Worm (Caenorhabditis elegans): Measurements from ENCODE around the gene F11C1.9.
A peak's percentile ranks its signal among the peaks of the same experiment; 100 is the strongest.

Gene F11C1.9

DNA sequence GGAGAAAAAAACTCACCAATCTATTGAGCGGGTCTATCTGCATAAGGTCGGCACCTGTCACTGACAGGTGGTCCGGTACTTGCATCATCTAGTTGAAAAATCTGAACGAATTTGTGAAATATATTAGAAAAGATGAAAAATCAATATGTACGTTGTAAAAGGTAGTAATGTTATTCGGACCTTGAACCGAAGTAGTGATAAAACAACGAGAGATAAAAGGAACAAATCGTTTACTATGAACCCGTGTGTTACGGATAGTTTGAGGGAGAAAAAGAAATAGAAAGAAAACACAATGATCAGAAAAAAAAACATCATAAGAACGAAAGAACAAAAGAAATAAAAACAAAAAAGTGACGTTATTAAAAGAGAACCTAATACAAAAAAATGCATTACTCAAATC is 9.8 kb upstream of the F11C1.9 start, which contains the start of gene mff-1:
TSS of gene mff-1 (minus strand) at position 101 of the 400 bp plus-strand sequence.
- TF ChIP-seq F10B5.3 (tag; optimal IDR thresholded peaks at IDR 0.05) (no peak), nhr-25 (tag; optimal IDR thresholded peaks at IDR 0.05; ENCODE audit: borderline replicate concordance, insufficient read depth) (no peak), jun-1 (tag; optimal IDR thresholded peaks at IDR 0.05) (no peak), gei-8 (GFP tag; optimal IDR thresholded peaks at IDR 0.05) (no peak), R02D3.7 (tag; optimal IDR thresholded peaks at IDR 0.05) (no peak), ama-1 (optimal IDR thresholded peaks at IDR 0.05) (no peak), spr-1 (tag; optimal IDR thresholded peaks at IDR 0.05) (no peak), ceh-20 (GFP tag; IDR thresholded peaks at IDR 0.05) (no peak), D1046.2 (GFP tag; IDR thresholded peaks at IDR 0.05) (no peak)

DNA sequence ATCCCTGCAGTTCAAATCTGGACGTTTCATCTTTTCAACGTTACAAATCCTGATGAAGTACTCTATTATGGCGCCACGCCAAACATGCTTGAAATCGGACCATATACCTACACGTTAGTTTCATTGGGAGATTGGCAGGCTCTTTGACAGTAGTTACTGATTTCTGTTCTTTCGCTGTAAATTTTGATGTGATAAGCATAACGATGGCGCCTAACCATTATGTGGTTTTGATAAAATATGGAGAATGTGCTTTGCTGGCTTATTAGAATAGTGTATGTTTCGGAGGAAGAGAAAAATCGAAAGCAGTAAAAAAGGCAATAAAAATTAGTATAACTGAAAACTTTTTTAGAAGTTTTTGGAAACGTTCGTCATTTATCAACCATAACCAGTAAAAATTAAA is 5.4 kb upstream of the F11C1.9 start:
- TF ChIP-seq attf-4 (tag; optimal IDR thresholded peaks at IDR 0.05) = no peak
- TF ChIP-seq zip-11 (GFP tag; IDR thresholded peaks at IDR 0.05) = no peak
- no peak for TF ChIP-seq zip-2 (tag; optimal IDR thresholded peaks at IDR 0.05)
- no peak for TF ChIP-seq Y105C5A.15 (GFP tag; IDR thresholded peaks at IDR 0.05)
- no peak for TF ChIP-seq madf-5 (GFP tag; IDR thresholded peaks at IDR 0.05)
- TF ChIP-seq T26A8.4 (GFP tag; IDR thresholded peaks at IDR 0.05) = no peak
- no peak for TF ChIP-seq aly-2 (tag; optimal IDR thresholded peaks at IDR 0.05)
- no peak for TF ChIP-seq F49E8.2 (tag; optimal IDR thresholded peaks at IDR 0.05; ENCODE audit: borderline replicate concordance)
- TF ChIP-seq mxl-2 (GFP tag; conservative IDR thresholded peaks at IDR 0.05) = no peak
- TF ChIP-seq madf-9 (GFP tag; conservative IDR thresholded peaks at IDR 0.05) = no peak
- peak; percentile 88; the same call in 1 of the 2 replicates for TF ChIP-seq tra-1 (GFP tag; IDR thresholded peaks at IDR 0.05)
- TF ChIP-seq egl-43 (GFP tag; IDR thresholded peaks at IDR 0.05) = no peak
- no peak for TF ChIP-seq aha-1 (tag)
- TF ChIP-seq fos-1 (tag; optimal IDR thresholded peaks at IDR 0.05) = no peak
- TF ChIP-seq ZK337.2 (GFP tag; IDR thresholded peaks at IDR 0.05) = no peak
- no peak for TF ChIP-seq nhr-25 (tag; optimal IDR thresholded peaks at IDR 0.05; ENCODE audit: borderline replicate concordance, insufficient read depth)
- TF ChIP-seq ZK546.5 (tag; optimal IDR thresholded peaks at IDR 0.05) = no peak
- no peak for TF ChIP-seq ceh-82 (tag; optimal IDR thresholded peaks at IDR 0.05)
- no peak for TF ChIP-seq F44E2.7 (GFP tag; IDR thresholded peaks at IDR 0.05)
- TF ChIP-seq daf-12 (tag; optimal IDR thresholded peaks at IDR 0.05) = no peak
- no peak for TF ChIP-seq nhr-102 (tag; optimal IDR thresholded peaks at IDR 0.05)
- no peak for TF ChIP-seq egl-27 (tag; optimal IDR thresholded peaks at IDR 0.05)
- TF ChIP-seq nhr-237 (tag; optimal IDR thresholded peaks at IDR 0.05) = no peak
- no peak for TF ChIP-seq ceh-62 (tag; optimal IDR thresholded peaks at IDR 0.05)
- TF ChIP-seq nhr-11 (tag; optimal IDR thresholded peaks at IDR 0.05) = no peak
- TF ChIP-seq Y48G9A.11 (GFP tag; IDR thresholded peaks at IDR 0.05) = no peak
- TF ChIP-seq T20F7.1 (GFP tag; optimal IDR thresholded peaks at IDR 0.05) = no peak
- no peak for TF ChIP-seq jun-1 (tag; optimal IDR thresholded peaks at IDR 0.05)
- TF ChIP-seq hmg-1.1 (GFP tag; IDR thresholded peaks at IDR 0.05) = no peak
- TF ChIP-seq php-3 (GFP tag; IDR thresholded peaks at IDR 0.05) = peak; percentile 56; the same call in 1 of the 2 replicates
- no peak for TF ChIP-seq ztf-7 (tag; optimal IDR thresholded peaks at IDR 0.05)
- TF ChIP-seq skn-1 (tag; optimal IDR thresholded peaks at IDR 0.05) = no peak
- TF ChIP-seq snpc-4 (tag; optimal IDR thresholded peaks at IDR 0.05) = no peak
- peak; percentile 51 for TF ChIP-seq pqm-1 (tag; optimal IDR thresholded peaks at IDR 0.05)
- peak; percentile 56 for TF ChIP-seq hlh-11 (tag; optimal IDR thresholded peaks at IDR 0.05)
- no peak for TF ChIP-seq mdl-1 (tag; optimal IDR thresholded peaks at IDR 0.05)
- no peak for TF ChIP-seq sdz-12 (GFP tag; optimal IDR thresholded peaks at IDR 0.05)
- TF ChIP-seq spr-1 (tag; optimal IDR thresholded peaks at IDR 0.05) = no peak
- TF ChIP-seq zag-1 (tag; optimal IDR thresholded peaks at IDR 0.05) = no peak
- no peak for TF ChIP-seq daf-16 (GFP tag; optimal IDR thresholded peaks at IDR 0.05)
- TF ChIP-seq daf-16 (tag; optimal IDR thresholded peaks at IDR 0.05) = peak; percentile 66
- TF ChIP-seq snpc-1.2 (GFP tag; IDR thresholded peaks at IDR 0.05) = no peak
- no peak for TF ChIP-seq hlh-30 (tag; optimal IDR thresholded peaks at IDR 0.05; ENCODE audit: insufficient read depth)
- TF ChIP-seq nhr-10 (tag; optimal IDR thresholded peaks at IDR 0.05) = no peak
- no peak for TF ChIP-seq dmd-9 (GFP tag; IDR thresholded peaks at IDR 0.05)
- no peak for TF ChIP-seq Y5F2A.4 (GFP tag; optimal IDR thresholded peaks at IDR 0.05)

All from whole organism, L4 larva.